Worm (Caenorhabditis elegans) whole organism, late embryonic: ENCODE measurements around the gene lys-1.

Source experiments
- K02D7.2 ChIP-seq: sonication (generic microtip); optimal IDR thresholded peaks from 2 replicates; lab custom pipeline; 2017; ENCODE audit warnings: mild to moderate bottlenecking, missing genetic modification characterization, missing compliant biosample characterization
- ama-1 ChIP-seq: fragments of 150-350 bp; optimal IDR thresholded peaks from 2 replicates; lab custom pipeline; 2014
- ceh-24 ChIP-seq: sonication (generic microtip); optimal IDR thresholded peaks from 2 replicates; lab custom pipeline; 2016; ENCODE audit warnings: mild to moderate bottlenecking, missing genetic modification characterization, missing compliant biosample characterization
- ceh-45 ChIP-seq: fragments of 200-800 bp; sonication (Bioruptor generic); IDR thresholded peaks from 2 replicates; pipeline ENCODE4 v1.3.6; 2022; ENCODE audit warnings: missing genetic modification reagents, missing genetic modification characterization, missing compliant biosample characterization
- ceh-48 ChIP-seq: sonication (generic microtip); optimal IDR thresholded peaks from 2 replicates; lab custom pipeline; 2016; ENCODE audit warnings: missing genetic modification characterization, inconsistent platforms, missing compliant biosample characterization
- dmd-4 ChIP-seq: sonication (generic microtip); optimal IDR thresholded peaks from 2 replicates; lab custom pipeline; 2016; ENCODE audit warnings: borderline replicate concordance, missing genetic modification characterization, missing compliant biosample characterization
- elt-2 ChIP-seq: sonication (generic microtip); optimal IDR thresholded peaks from 2 replicates; lab custom pipeline; 2016; ENCODE audit warnings: missing genetic modification reagents, missing genetic modification characterization, missing compliant biosample characterization
- fax-1 ChIP-seq: sonication (generic microtip); optimal IDR thresholded peaks from 2 replicates; lab custom pipeline; 2016; ENCODE audit warnings: missing genotype, missing genetic modification characterization, missing compliant biosample characterization
- pag-3 ChIP-seq: sonication (generic microtip); optimal IDR thresholded peaks from 2 replicates; lab custom pipeline; 2016; ENCODE audit warnings: missing compliant biosample characterization, missing genetic modification characterization, borderline replicate concordance
- pqm-1 ChIP-seq: sonication (generic microtip); optimal IDR thresholded peaks from 2 replicates; lab custom pipeline; 2016; ENCODE audit warnings: missing genetic modification characterization, missing compliant biosample characterization
- sdc-2 ChIP-seq: sonication (generic microtip); optimal IDR thresholded peaks from 2 replicates; lab custom pipeline; 2016; ENCODE audit warnings: missing genotype, missing genetic modification characterization, missing compliant biosample characterization
- ttx-3 ChIP-seq: sonication (generic microtip); optimal IDR thresholded peaks from 2 replicates; lab custom pipeline; 2016; ENCODE audit warnings: missing genetic modification reagents, missing genetic modification characterization, missing compliant biosample characterization

DNA sequence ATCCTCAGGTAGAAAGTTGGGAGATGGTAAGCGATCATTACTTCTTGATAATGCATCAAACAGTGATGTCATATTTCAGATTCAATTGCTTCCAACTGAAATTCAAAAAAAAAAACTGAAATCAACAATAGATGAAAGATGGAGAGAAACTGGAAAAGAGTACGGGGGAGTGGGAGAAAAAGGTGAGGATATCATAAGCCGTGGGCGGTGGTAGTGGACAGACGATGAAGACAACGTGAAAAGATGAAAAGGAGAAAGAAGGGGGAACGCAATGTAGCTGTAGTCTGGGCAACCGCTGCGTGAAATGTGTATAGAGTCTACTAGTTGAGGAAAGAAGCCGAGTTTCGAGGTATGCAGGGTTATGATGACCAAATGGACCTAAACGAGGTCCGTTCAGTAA is 29.6 kb downstream of the lys-1 start, which contains the start of gene che-12:
- TF ChIP-seq ttx-3 (no peak), ceh-48 (tag; lab: Kevin White, UChicago) (no peak), pqm-1 (no peak), ceh-45 (GFP tag; lab: Robert Waterston, UW) (no peak), K02D7.2 (tag; lab: Kevin White, UChicago) (no peak), ama-1 (lab: Kevin White, UChicago) (no peak), dmd-4 (no peak), fax-1 (tag; lab: Kevin White, UChicago) (no peak), pag-3 (tag; lab: Kevin White, UChicago) (no peak), elt-2 (tag; lab: Kevin White, UChicago) (no peak), sdc-2 (tag; lab: Kevin White, UChicago) (no peak), ceh-24 (tag; lab: Kevin White, UChicago) (no peak)
